Worm (Caenorhabditis elegans) whole organism, L3 larva: ENCODE results near the gene ucr-2.2.

Experiments
- nhr-12 ChIP-seq: fragments of 150-350 bp; optimal IDR thresholded peaks from 2 replicates; lab custom pipeline; 2014; ENCODE audit warnings: missing biosample characterization, missing genetic modification characterization
- nhr-76 ChIP-seq: fragments of 150-350 bp; sonication (generic microtip); optimal IDR thresholded peaks from 5 replicates; lab custom pipeline; 2014; ENCODE audit warnings: missing biosample characterization, missing genetic modification characterization

ce11 chrX:15176431-15176911, 2.8 kb downstream of the ucr-2.2 start, which contains the start of gene col-41:
- TF ChIP-seq nhr-76 (no peak), nhr-12 (no peak)
